Fruit fly (Drosophila melanogaster) whole organism, wandering third instar larva: ENCODE data around the gene shop.

Experiments used
- Dif ChIP-seq: fragments of 200-275, 200-300 bp; sonication (Bioruptor generic); optimal IDR thresholded peaks from 2 replicates; lab custom pipeline; 2018; ENCODE audit warnings: missing biosample characterization, missing genetic modification characterization; ENCODE audit not compliant: partially characterized antibody
- foxo ChIP-seq, 2 experiments: fragments of 200-800 bp; sonication (Bioruptor generic); optimal IDR thresholded peaks; 2 replicates in 1 of 2; 3 replicates in 1 of 2; lab custom pipeline; 2016 to 2017; ENCODE audit warnings: missing biosample characterization in 2 of 2, missing genetic modification characterization in 2 of 2
- pan ChIP-seq: fragments of >200 bp; optimal IDR thresholded peaks from 2 replicates; lab custom pipeline; 2017
- sage ChIP-seq: fragments of 200-800 bp; sonication (Bioruptor generic); optimal IDR thresholded peaks from 2 replicates; lab custom pipeline; 2016; ENCODE audit warnings: missing biosample characterization, mild to moderate bottlenecking, missing genetic modification characterization

dm6 chrX:18857356-18857807, 9.0 kb upstream of the shop start, which contains the start of gene CG7322:
- TF ChIP-seq pan (lab: Kevin White, UChicago): no peak
- no peak for TF ChIP-seq Dif (GFP tag; lab: Kevin White, UChicago)
- no peak for TF ChIP-seq foxo (GFP tag; optimal IDR thresholded peaks at IDR 0.05; lab: Kevin White, UChicago)
- TF ChIP-seq sage (GFP tag; lab: Kevin White, UChicago): no peak
